Worm (Caenorhabditis elegans): ENCODE results near the gene mpst-2.

Gene mpst-2

ce11 chrV:14876257-14876656, 17.0 kb downstream of the mpst-2 start (continued):
- TF ChIP-seq D2030.7 (GFP tag; IDR thresholded peaks at IDR 0.05) (peak; percentile 40), lag-1 (GFP tag; IDR thresholded peaks at IDR 0.05) (no peak), ztf-3 (GFP tag; optimal IDR thresholded peaks at IDR 0.05) (no peak), nfya-1 (tag; optimal IDR thresholded peaks at IDR 0.05; ENCODE audit: borderline replicate concordance, insufficient read depth) (no peak), nhr-90 (tag; optimal IDR thresholded peaks at IDR 0.05) (peak; percentile 2), F55B11.4 (tag; optimal IDR thresholded peaks at IDR 0.05; ENCODE audit: borderline replicate concordance, insufficient read depth) (no peak), lin-54 (GFP tag; optimal IDR thresholded peaks at IDR 0.05) (peak; percentile 56), aptf-2 (GFP tag; conservative IDR thresholded peaks at IDR 0.05) (no peak), B0261.1 (tag; optimal IDR thresholded peaks at IDR 0.05) (peak; percentile 86), F52B5.7 (tag; optimal IDR thresholded peaks at IDR 0.05) (no peak), hmg-20 (GFP tag; IDR thresholded peaks at IDR 0.05) (peak; percentile 33; the same call in 1 of the 2 replicates), hlh-12 (tag; optimal IDR thresholded peaks at IDR 0.05) (no peak), hmg-1.2 (GFP tag; IDR thresholded peaks at IDR 0.05) (peak; percentile 66), lsl-1 (GFP tag; optimal IDR thresholded peaks at IDR 0.05) (peak; percentile 33), nhr-120 (GFP tag; IDR thresholded peaks at IDR 0.05) (no peak), efl-1 (GFP tag; optimal IDR thresholded peaks at IDR 0.05) (no peak), tbx-9 (tag; optimal IDR thresholded peaks at IDR 0.05; ENCODE audit: borderline replicate concordance) (no peak), attf-6 (GFP tag; IDR thresholded peaks at IDR 0.05) (peak; percentile 67), somi-1 (GFP tag; optimal IDR thresholded peaks at IDR 0.05) (peak; percentile 47), lir-1 (GFP tag; conservative IDR thresholded peaks at IDR 0.05) (no peak), dpl-1 (GFP tag; optimal IDR thresholded peaks at IDR 0.05) (no peak), hsf-1 (GFP tag; IDR thresholded peaks at IDR 0.05) (peak; percentile 65; the same call in 1 of the 2 replicates), ztf-28 (GFP tag; IDR thresholded peaks at IDR 0.05) (no peak), madf-10 (tag; optimal IDR thresholded peaks at IDR 0.05) (peak; percentile 28), egrh-3 (GFP tag; IDR thresholded peaks at IDR 0.05) (no peak), dox-1 (GFP tag; IDR thresholded peaks at IDR 0.05) (peak; percentile 62), ama-1 (optimal IDR thresholded peaks at IDR 0.05) (no peak), ama-1 (GFP tag; optimal IDR thresholded peaks at IDR 0.05) (no peak), die-1 (tag; optimal IDR thresholded peaks at IDR 0.05) (peak; percentile 9), rec-8 (tag; optimal IDR thresholded peaks at IDR 0.05) (peak; percentile 10 to 31), B0336.3 (GFP tag; IDR thresholded peaks at IDR 0.05) (no peak), ekl-4 (GFP tag; IDR thresholded peaks at IDR 0.05) (0 out of 2 replicates have a peak, but pooled peaks have one; percentile 48), rpc-1 (optimal IDR thresholded peaks at IDR 0.05) (peak; percentile 67), rpc-1 (tag; optimal IDR thresholded peaks at IDR 0.05) (peak; percentile 69), lin-40 (tag; optimal IDR thresholded peaks at IDR 0.05) (no peak), C06A6.2 (GFP tag; conservative IDR thresholded peaks at IDR 0.05) (no peak), sptf-2 (GFP tag; optimal IDR thresholded peaks at IDR 0.05) (no peak), snpc-1.1 (tag; optimal IDR thresholded peaks at IDR 0.05; ENCODE audit: insufficient read depth) (peak; percentile 97), K11D2.4 (GFP tag; IDR thresholded peaks at IDR 0.05) (no peak), snpc-1.3 (tag; optimal IDR thresholded peaks at IDR 0.05; ENCODE audit: insufficient read depth) (no peak), ztf-25 (GFP tag; IDR thresholded peaks at IDR 0.05) (0 out of 2 replicates have a peak, but pooled peaks have one; percentile 62), ZK185.1 (tag; optimal IDR thresholded peaks at IDR 0.05; ENCODE audit: poor library complexity, severe bottlenecking) (peak; percentile 53), zim-3 (tag; optimal IDR thresholded peaks at IDR 0.05) (peak; percentile 3), ets-4 (GFP tag; optimal IDR thresholded peaks at IDR 0.05) (no peak), tbp1 (GFP tag; optimal IDR thresholded peaks at IDR 0.05) (peak; percentile 100), ceh-100 (GFP tag; IDR thresholded peaks at IDR 0.05) (0 out of 2 replicates have a peak, but pooled peaks have one; percentile 34), madf-8 (GFP tag; conservative IDR thresholded peaks at IDR 0.05) (no peak), pha-4 (tag; optimal IDR thresholded peaks at IDR 0.05) (no peak), fkh-3 (tag; optimal IDR thresholded peaks at IDR 0.05) (no peak)

All from whole organism, young adult.